Worm (Caenorhabditis elegans): ENCODE results near the gene fbxc-7.
A peak's percentile ranks its signal among the peaks of the same experiment; 100 is the strongest.
"Not testable (repeated sequence)": the region's sequence is repeated elsewhere in the genome, so short reads cannot be mapped to it uniquely, and the experiment has no call there.

The fbxc-7 gene

DNA sequence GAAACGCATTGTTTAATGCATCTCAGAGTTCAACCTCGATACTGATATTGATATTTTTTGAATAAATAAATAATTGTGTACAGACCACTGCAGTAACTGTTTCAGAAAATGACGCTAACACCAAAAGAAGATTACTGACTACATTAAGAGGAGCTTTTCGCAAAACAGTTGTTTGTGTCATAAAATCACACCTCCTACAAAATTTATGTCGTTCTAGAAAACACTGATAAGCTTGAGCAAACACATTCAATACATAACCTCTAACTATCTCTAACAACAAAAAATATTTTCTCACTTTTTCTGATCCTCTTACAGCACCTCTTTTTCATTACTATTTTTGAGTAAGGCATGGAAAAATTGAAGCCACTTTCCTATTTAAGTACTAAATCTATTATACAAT, at the start of gene fbxc-7:
fbxc-7 (plus strand) TSS at position 301 of the 400 bp plus-strand sequence.
- not testable (repeated sequence) for TF ChIP-seq hlh-1, nhr-28, sptf-1 (tag; optimal IDR thresholded peaks at IDR 0.05)

DNA sequence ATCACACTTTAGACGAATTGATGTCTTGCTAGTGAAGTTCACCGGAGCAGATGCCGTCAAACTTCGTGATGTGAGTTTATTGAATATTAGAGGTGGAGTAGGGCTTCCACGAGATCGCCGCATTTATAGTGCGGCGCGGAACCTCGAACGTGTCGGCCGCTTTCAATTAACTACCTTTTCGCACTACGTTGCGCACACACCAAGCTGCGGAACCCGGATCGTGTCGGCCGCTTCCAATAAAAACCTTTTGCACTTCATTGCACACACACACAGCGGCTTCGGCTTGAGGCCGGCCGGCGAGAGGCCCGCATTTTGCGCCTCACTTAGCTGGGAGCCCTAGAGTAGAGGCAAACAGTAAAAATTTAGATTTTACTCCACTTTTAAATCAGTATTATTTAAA, 49.4 kb upstream of the fbxc-7 start:
- TF ChIP-seq nhr-28 (tag; optimal IDR thresholded peaks at IDR 0.05): no peak
- no peak for TF ChIP-seq nhr-76 (tag; optimal IDR thresholded peaks at IDR 0.05)
- TF ChIP-seq lsy-2 (tag; optimal IDR thresholded peaks at IDR 0.05): no peak
- TF ChIP-seq cnd-1 (tag; optimal IDR thresholded peaks at IDR 0.05): no peak
- no peak for TF ChIP-seq lin-32 (GFP tag; optimal IDR thresholded peaks at IDR 0.05)
- TF ChIP-seq ceh-83 (GFP tag; optimal IDR thresholded peaks at IDR 0.05): no peak
- no peak for TF ChIP-seq elt-3 (tag; optimal IDR thresholded peaks at IDR 0.05)
- no peak for TF ChIP-seq bed-3 (GFP tag; optimal IDR thresholded peaks at IDR 0.05)
- no peak for TF ChIP-seq hlh-1 (tag; optimal IDR thresholded peaks at IDR 0.05)
- no peak for TF ChIP-seq zip-8 (tag; optimal IDR thresholded peaks at IDR 0.05)
- no peak for TF ChIP-seq mls-2 (tag; optimal IDR thresholded peaks at IDR 0.05)
- no peak for TF ChIP-seq unc-120 (tag; optimal IDR thresholded peaks at IDR 0.05; ENCODE audit: poor library complexity, severe bottlenecking)
- no peak for TF ChIP-seq sem-2 (GFP tag; optimal IDR thresholded peaks at IDR 0.05)
- no peak for TF ChIP-seq ceh-43 (GFP tag; optimal IDR thresholded peaks at IDR 0.05)
- no peak for TF ChIP-seq sptf-1 (tag; optimal IDR thresholded peaks at IDR 0.05)
- no peak for TF ChIP-seq nhr-237 (tag; optimal IDR thresholded peaks at IDR 0.05)
- TF ChIP-seq ham-2 (GFP tag; optimal IDR thresholded peaks at IDR 0.05): no peak
- TF ChIP-seq snpc-4 (tag; optimal IDR thresholded peaks at IDR 0.05): no peak
- no peak for TF ChIP-seq mab-5 (tag; optimal IDR thresholded peaks at IDR 0.05)

DNA sequence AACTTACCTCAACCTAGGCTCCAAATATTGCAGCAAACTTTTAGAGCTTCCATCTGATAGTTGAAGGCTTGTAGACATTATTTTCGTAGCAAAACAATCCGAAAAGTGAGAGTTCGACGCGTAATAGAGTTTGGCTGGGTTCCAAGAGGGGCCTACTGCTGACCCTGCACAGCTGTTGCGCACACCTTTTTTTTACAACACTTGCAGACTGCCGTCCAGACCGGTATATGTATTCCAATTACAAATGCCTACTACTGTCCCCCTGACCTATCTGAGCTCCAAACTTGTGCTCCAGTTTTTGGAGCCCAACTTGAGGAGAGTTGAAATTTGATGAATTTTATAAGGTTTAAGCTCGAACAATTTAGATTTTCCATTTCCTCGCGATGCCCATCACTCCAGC, 45.2 kb upstream of the fbxc-7 start, which contains the start of the genes fbxc-24 and fbxc-27:
fbxc-24 (minus strand) TSS at position 101 of the 400 bp plus-strand sequence.
fbxc-27 (plus strand) TSS at position 216 of the 400 bp plus-strand sequence.
- no peak for TF ChIP-seq sem-2 (GFP tag; optimal IDR thresholded peaks at IDR 0.05)
- TF ChIP-seq lsy-2 (tag; optimal IDR thresholded peaks at IDR 0.05): no peak
- no peak for TF ChIP-seq mab-5 (tag; optimal IDR thresholded peaks at IDR 0.05)
- peak; percentile 68 for TF ChIP-seq hlh-1 (tag; optimal IDR thresholded peaks at IDR 0.05)
- TF ChIP-seq pha-4 (tag; optimal IDR thresholded peaks at IDR 0.05): no peak
- TF ChIP-seq ceh-39 (tag; optimal IDR thresholded peaks at IDR 0.05): no peak
- no peak for TF ChIP-seq bed-3 (GFP tag; optimal IDR thresholded peaks at IDR 0.05)

DNA sequence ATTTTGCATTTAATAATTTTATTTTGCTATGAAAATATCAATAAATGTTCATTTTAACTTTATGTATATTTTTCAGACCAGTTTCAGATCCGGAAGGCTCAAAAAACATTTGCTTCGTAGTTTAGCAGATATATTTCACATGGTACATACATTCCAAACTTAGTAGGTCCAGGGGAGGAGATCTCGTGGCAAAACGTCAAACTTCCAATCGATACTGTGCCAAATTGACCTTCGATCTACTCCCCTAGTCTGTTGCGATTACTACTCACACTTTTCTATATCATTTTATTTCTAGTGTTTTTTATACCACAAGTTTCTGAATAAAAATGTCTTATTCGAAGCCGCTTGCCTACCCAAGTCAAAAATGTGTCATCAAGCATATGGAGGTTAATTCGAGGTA, 43.0 kb upstream of the fbxc-7 start, which contains the start of gene fbxc-31:
fbxc-31 (plus strand) TSS at position 301 of the 400 bp plus-strand sequence.
- no peak for TF ChIP-seq ceh-39 (tag; optimal IDR thresholded peaks at IDR 0.05)
- no peak for TF ChIP-seq sptf-1 (tag; optimal IDR thresholded peaks at IDR 0.05)
- TF ChIP-seq cnd-1 (tag; optimal IDR thresholded peaks at IDR 0.05): no peak
- no peak for TF ChIP-seq unc-62 (GFP tag; optimal IDR thresholded peaks at IDR 0.05)
- TF ChIP-seq nhr-2 (tag; optimal IDR thresholded peaks at IDR 0.05): no peak
- no peak for TF ChIP-seq snpc-4 (tag; optimal IDR thresholded peaks at IDR 0.05)
- TF ChIP-seq ceh-43 (GFP tag; optimal IDR thresholded peaks at IDR 0.05): no peak
- TF ChIP-seq ces-1 (GFP tag; optimal IDR thresholded peaks at IDR 0.05): no peak
- TF ChIP-seq bed-3 (GFP tag; optimal IDR thresholded peaks at IDR 0.05): no peak
- no peak for TF ChIP-seq blmp-1 (tag; optimal IDR thresholded peaks at IDR 0.05)
- no peak for TF ChIP-seq tbx-8 (GFP tag; optimal IDR thresholded peaks at IDR 0.05)
- no peak for TF ChIP-seq lin-13 (tag; optimal IDR thresholded peaks at IDR 0.05)
- no peak for TF ChIP-seq ceh-83 (GFP tag; optimal IDR thresholded peaks at IDR 0.05)

DNA sequence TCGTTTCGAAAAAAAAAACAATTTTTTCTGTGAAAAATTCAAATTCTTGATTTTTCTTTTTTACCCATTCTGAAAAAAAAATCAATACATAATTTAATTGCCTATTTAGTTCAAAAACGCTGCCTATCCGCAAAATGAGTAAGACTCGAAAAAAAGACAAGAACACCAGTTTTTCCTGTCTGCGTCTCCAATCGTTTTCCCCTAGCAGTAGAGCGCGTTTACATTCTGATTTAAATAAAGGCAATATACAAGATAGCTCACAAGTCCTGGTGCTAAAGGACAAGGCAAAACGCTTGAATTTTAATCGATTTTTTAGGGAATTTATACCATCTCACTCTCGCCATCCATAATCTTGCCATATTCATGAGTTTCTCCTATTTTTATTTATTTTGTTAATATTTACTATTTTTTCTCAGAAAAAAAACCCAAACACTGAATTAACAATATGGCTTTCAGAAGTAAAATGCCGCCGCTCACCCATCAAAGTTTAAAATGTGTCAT, 41.5 kb upstream of the fbxc-7 start, which contains the start of gene fbxc-33:
fbxc-33 (plus strand) TSS at position 451 of the 501 bp plus-strand sequence.
- TF ChIP-seq drap-1 (GFP tag; optimal IDR thresholded peaks at IDR 0.05) (no peak), flh-1 (GFP tag; optimal IDR thresholded peaks at IDR 0.05) (no peak), snpc-4 (tag; optimal IDR thresholded peaks at IDR 0.05) (no peak), lsy-2 (tag; optimal IDR thresholded peaks at IDR 0.05) (peak; percentile 22), ham-2 (GFP tag; optimal IDR thresholded peaks at IDR 0.05) (no peak), tbx-8 (GFP tag; optimal IDR thresholded peaks at IDR 0.05) (no peak), ceh-39 (tag; optimal IDR thresholded peaks at IDR 0.05) (no peak), lin-32 (GFP tag; optimal IDR thresholded peaks at IDR 0.05) (no peak), sptf-1 (tag; optimal IDR thresholded peaks at IDR 0.05) (no peak), mab-5 (tag; optimal IDR thresholded peaks at IDR 0.05) (no peak), hlh-1 (tag; optimal IDR thresholded peaks at IDR 0.05) (no peak), mep-1 (tag; optimal IDR thresholded peaks at IDR 0.05) (peak; percentile 65), unc-120 (tag; optimal IDR thresholded peaks at IDR 0.05; ENCODE audit: poor library complexity, severe bottlenecking) (no peak), pha-4 (tag; optimal IDR thresholded peaks at IDR 0.05) (peak; percentile 40)
